Fruit fly (Drosophila melanogaster): ENCODE data around the gene CG31524.
A peak's percentile ranks its signal among the peaks of the same experiment; 100 is the strongest.

CG31524 gene

dm6 chr3R:30465775-30466494 lies 48.2 kb downstream of the CG31524 start, which contains the start of gene PH4alphaEFB (continued):
- no peak for TF ChIP-seq BtbVII (GFP tag; optimal IDR thresholded peaks at IDR 0.05)
- TF ChIP-seq CG2120 (GFP tag; optimal IDR thresholded peaks at IDR 0.05) = no peak
- TF ChIP-seq Deaf1 (tag; optimal IDR thresholded peaks at IDR 0.05) = peak; percentile 59
- TF ChIP-seq Bdp1 (GFP tag; optimal IDR thresholded peaks at IDR 0.05) = no peak
- TF ChIP-seq jing (GFP tag; optimal IDR thresholded peaks at IDR 0.05) = no peak
- TF ChIP-seq Bgb (GFP tag; IDR thresholded peaks at IDR 0.05; ENCODE audit: partially characterized antibody) = peak; percentile 47; the same call in 1 of the 2 replicates
- TF ChIP-seq eve (GFP tag; optimal IDR thresholded peaks at IDR 0.05) = no peak
- TF ChIP-seq Gug (GFP tag; IDR thresholded peaks at IDR 0.05) = no peak
- TF ChIP-seq disco-r (GFP tag; optimal IDR thresholded peaks at IDR 0.05) = no peak
- no peak for TF ChIP-seq CG9609 (GFP tag; optimal IDR thresholded peaks at IDR 0.05)
- no peak for TF ChIP-seq NFAT (GFP tag; IDR thresholded peaks at IDR 0.05)
- TF ChIP-seq Elba2 (GFP tag; optimal IDR thresholded peaks at IDR 0.05) = no peak
- TF ChIP-seq emc (GFP tag; optimal IDR thresholded peaks at IDR 0.05) = no peak
- peak; percentile 3 for TF ChIP-seq MESR4 (GFP tag; optimal IDR thresholded peaks at IDR 0.05)
- no peak for TF ChIP-seq usp (GFP tag; optimal IDR thresholded peaks at IDR 0.05)
- TF ChIP-seq Asciz (GFP tag; optimal IDR thresholded peaks at IDR 0.05) = no peak
- no peak for TF ChIP-seq CG12236 (GFP tag; optimal IDR thresholded peaks at IDR 0.05)
- TF ChIP-seq CG4424 (GFP tag; optimal IDR thresholded peaks at IDR 0.05) = no peak
- TF ChIP-seq pzg (GFP tag; optimal IDR thresholded peaks at IDR 0.05) = peak; percentile 9
- 0 out of 3 replicates have a peak, but pooled peaks have one; percentile 21 for TF ChIP-seq CG11695 (GFP tag; IDR thresholded peaks at IDR 0.05)
- TF ChIP-seq sens (GFP tag) = peak; percentile 94
- TF ChIP-seq H15 (GFP tag; IDR thresholded peaks at IDR 0.05) = no peak
- TF ChIP-seq NfI (GFP tag; optimal IDR thresholded peaks at IDR 0.05) = no peak
- no peak for TF ChIP-seq CG14710 (tag; optimal IDR thresholded peaks at IDR 0.05)
- TF ChIP-seq Nf-YC (tag; optimal IDR thresholded peaks at IDR 0.05) = peak; percentile 34
- peak; percentile 92 for TF ChIP-seq E2f2 (GFP tag; IDR thresholded peaks at IDR 0.05)
- TF ChIP-seq CG8924 (tag; optimal IDR thresholded peaks at IDR 0.05) = no peak
- TF ChIP-seq CG33557 (GFP tag; optimal IDR thresholded peaks at IDR 0.05) = peak; percentile 7
- TF ChIP-seq CG1832 (GFP tag; optimal IDR thresholded peaks at IDR 0.05) = no peak
- TF ChIP-seq CG9817 (tag; optimal IDR thresholded peaks at IDR 0.05) = no peak
- TF ChIP-seq Hand (GFP tag; optimal IDR thresholded peaks at IDR 0.05) = no peak
- peak; percentile 1 for TF ChIP-seq CG18262 (tag; optimal IDR thresholded peaks at IDR 0.05)
- peak in 1 of 2 experiments; percentile 34 for TF ChIP-seq Eip74EF (GFP tag; optimal IDR thresholded peaks at IDR 0.05)
- TF ChIP-seq cg (GFP tag; optimal IDR thresholded peaks at IDR 0.05) = no peak
- TF ChIP-seq Dek (tag; optimal IDR thresholded peaks at IDR 0.05) = no peak
- TF ChIP-seq Hmr (GFP tag; optimal IDR thresholded peaks at IDR 0.05) = peak; percentile 0
- no peak for TF ChIP-seq peb (GFP tag; IDR thresholded peaks at IDR 0.05)
- TF ChIP-seq CG14965 (GFP tag; optimal IDR thresholded peaks at IDR 0.05; ENCODE audit: borderline replicate concordance) = no peak
- peak; percentile 43 for TF ChIP-seq Med (GFP tag)
- TF ChIP-seq sna (GFP tag; IDR thresholded peaks at IDR 0.05; ENCODE audit: partially characterized antibody) = 0 out of 2 replicates have a peak, but pooled peaks have one; percentile 12
- peak; percentile 45 for TF ChIP-seq Fer1 (GFP tag; optimal IDR thresholded peaks at IDR 0.05)
- no peak for TF ChIP-seq corto (GFP tag; optimal IDR thresholded peaks at IDR 0.05)
- peak; percentile 84 for TF ChIP-seq scrt (GFP tag; optimal IDR thresholded peaks at IDR 0.05)
- no peak for TF ChIP-seq kay (GFP tag; optimal IDR thresholded peaks at IDR 0.05)

Measured in whole organism, embryonic.